Worm (Caenorhabditis elegans) whole organism, L4 larva: ENCODE measurements around the gene srd-12.

Experiments used
- F37D6.2 ChIP-seq: sonication (generic microtip); optimal IDR thresholded peaks from 2 replicates; lab custom pipeline; 2016; ENCODE audit warnings: mild to moderate bottlenecking, missing genetic modification characterization, missing compliant biosample characterization
- F49E8.2 ChIP-seq: sonication (generic microtip); optimal IDR thresholded peaks from 2 replicates; lab custom pipeline; 2016; ENCODE audit warnings: missing compliant biosample characterization, mild to moderate bottlenecking, missing genetic modification characterization, borderline replicate concordance
- Y48G9A.11 ChIP-seq: fragments of 200-800 bp; sonication (Bioruptor generic); IDR thresholded peaks from 2 replicates; pipeline ENCODE4 v1.3.6; 2022; ENCODE audit warnings: missing genetic modification reagents, missing genetic modification characterization, missing compliant biosample characterization
- ZK546.5 ChIP-seq, 2 experiments: sonication (generic microtip); optimal IDR thresholded peaks; 2 replicates each; lab custom pipeline; 2017; ENCODE audit warnings: missing biosample characterization in 2 of 2, missing genetic modification characterization in 2 of 2
- ama-1 ChIP-seq: fragments of 150-350 bp; optimal IDR thresholded peaks from 2 replicates; lab custom pipeline; 2014; ENCODE audit warnings: inconsistent platforms, mixed read lengths
- ceh-20 ChIP-seq: fragments of 200-800 bp; sonication (Bioruptor generic); IDR thresholded peaks from 2 replicates; pipeline ENCODE4 v1.3.6; 2022; ENCODE audit warnings: missing genetic modification reagents, missing genetic modification characterization, missing compliant biosample characterization
- ceh-28 ChIP-seq: fragments of 150-350 bp; optimal IDR thresholded peaks from 2 replicates; lab custom pipeline; 2014; ENCODE audit warnings: missing biosample characterization, missing genetic modification reagents, missing genetic modification characterization
- ceh-32 ChIP-seq: sonication (generic microtip); optimal IDR thresholded peaks from 2 replicates; lab custom pipeline; 2016; ENCODE audit warnings: mild to moderate bottlenecking, missing genetic modification characterization, missing compliant biosample characterization; ENCODE audit not compliant: poor library complexity
- ceh-62 ChIP-seq: sonication (generic microtip); optimal IDR thresholded peaks from 2 replicates; lab custom pipeline; 2017; ENCODE audit warnings: missing biosample characterization, missing genetic modification characterization
- daf-12 ChIP-seq: fragments of 150-350 bp; optimal IDR thresholded peaks from 2 replicates; lab custom pipeline; 2014; ENCODE audit warnings: missing biosample characterization, missing genetic modification reagents, missing genetic modification characterization
- daf-16 ChIP-seq, 3 experiments: sonication (generic microtip); optimal IDR thresholded peaks; 2 replicates each; lab custom pipeline; 2016 to 2017; ENCODE audit warnings: missing genetic modification characterization in 3 of 3, missing genetic modification reagents in 3 of 3, mild to moderate bottlenecking in 2 of 3, missing compliant biosample characterization in 2 of 3, missing biosample characterization in 1 of 3, moderate library complexity in 1 of 3
- daf-8 ChIP-seq: fragments of 200-800 bp; sonication (Bioruptor generic); IDR thresholded peaks from 2 replicates; pipeline ENCODE4 v1.3.6; 2022; ENCODE audit warnings: missing genetic modification characterization, missing compliant biosample characterization
- dmd-6 ChIP-seq: fragments of 200-800 bp; sonication (Bioruptor generic); IDR thresholded peaks from 2 replicates; pipeline ENCODE4 v1.3.6; 2022; ENCODE audit warnings: missing genetic modification reagents, missing genetic modification characterization, missing compliant biosample characterization
- dpl-1 ChIP-seq: fragments of 150-350 bp; optimal IDR thresholded peaks from 2 replicates; lab custom pipeline; 2014; ENCODE audit warnings: missing biosample characterization, missing genetic modification reagents, missing genetic modification characterization
- duxl-1 ChIP-seq: sonication (generic microtip); optimal IDR thresholded peaks from 2 replicates; lab custom pipeline; 2016; ENCODE audit warnings: mild to moderate bottlenecking, missing genetic modification characterization, moderate library complexity, missing compliant biosample characterization; ENCODE audit not compliant: poor library complexity
- egl-27 ChIP-seq: sonication (generic microtip); optimal IDR thresholded peaks from 3 replicates; lab custom pipeline; 2017; ENCODE audit warnings: missing biosample characterization, missing genetic modification reagents, missing genetic modification characterization
- egl-43 ChIP-seq: fragments of 200-800 bp; sonication (Bioruptor generic); IDR thresholded peaks from 2 replicates; pipeline ENCODE4 v1.3.6; 2022; ENCODE audit warnings: missing genetic modification reagents, missing genetic modification characterization, missing compliant biosample characterization
- fkh-10 ChIP-seq: fragments of 150-350 bp; optimal IDR thresholded peaks from 2 replicates; lab custom pipeline; 2014; ENCODE audit warnings: missing biosample characterization, missing genetic modification reagents, missing genetic modification characterization
- fos-1 ChIP-seq: fragments of 150-350 bp; optimal IDR thresholded peaks from 2 replicates; lab custom pipeline; 2014; ENCODE audit warnings: missing biosample characterization, missing genetic modification characterization
- hlh-11 ChIP-seq: fragments of 200-800 bp; sonication (Bioruptor generic); optimal IDR thresholded peaks from 2 replicates; lab custom pipeline; 2018; ENCODE audit warnings: mild to moderate bottlenecking, missing genetic modification characterization, missing compliant biosample characterization
- jun-1 ChIP-seq: fragments of 150-350 bp; optimal IDR thresholded peaks from 2 replicates; lab custom pipeline; 2014; ENCODE audit warnings: missing biosample characterization, missing genetic modification reagents, missing genetic modification characterization
- lin-1 ChIP-seq: fragments of 200-800 bp; sonication (Bioruptor generic); IDR thresholded peaks from 2 replicates; pipeline ENCODE4 v1.3.6; 2022; ENCODE audit warnings: missing genetic modification reagents, missing genetic modification characterization, missing compliant biosample characterization
- lin-13 ChIP-seq: fragments of 150-350 bp; optimal IDR thresholded peaks from 2 replicates; lab custom pipeline; 2014; ENCODE audit warnings: missing biosample characterization, missing genetic modification reagents, missing genetic modification characterization
- lin-15B ChIP-seq: fragments of 150-350 bp; sonication (generic microtip); optimal IDR thresholded peaks from 3 replicates; lab custom pipeline; 2014; ENCODE audit warnings: missing biosample characterization, missing genetic modification characterization
- lin-29 ChIP-seq: fragments of 200-800 bp; sonication (Bioruptor generic); IDR thresholded peaks from 2 replicates; pipeline ENCODE4 v1.3.6; 2022; ENCODE audit warnings: missing genetic modification reagents, missing genetic modification characterization, missing compliant biosample characterization
- lin-39 ChIP-seq: fragments of 150-350 bp; optimal IDR thresholded peaks from 2 replicates; lab custom pipeline; 2014; ENCODE audit warnings: missing biosample characterization, missing genetic modification reagents, missing genetic modification characterization
- lsy-2 ChIP-seq, 2 experiments: fragments of 150-350 bp in 1 of 2; sonication (generic microtip) in 1 of 2; optimal IDR thresholded peaks; 2 replicates each; lab custom pipeline; 2014 to 2017; ENCODE audit warnings: missing biosample characterization in 2 of 2, missing genetic modification characterization in 2 of 2
- madf-5 ChIP-seq, 2 experiments: fragments of 200-800 bp; sonication (Bioruptor generic); IDR thresholded peaks; 2 replicates each; pipeline ENCODE4 v1.3.6; 2022; ENCODE audit warnings: missing compliant biosample characterization in 2 of 2, missing genetic modification characterization in 2 of 2
- mep-1 ChIP-seq: fragments of 150-350 bp; sonication (generic microtip); optimal IDR thresholded peaks from 3 replicates; lab custom pipeline; 2014; ENCODE audit warnings: missing biosample characterization, missing genetic modification characterization
- nhr-102 ChIP-seq: sonication (generic microtip); optimal IDR thresholded peaks from 2 replicates; lab custom pipeline; 2016; ENCODE audit warnings: mild to moderate bottlenecking, missing genetic modification characterization, moderate library complexity, missing compliant biosample characterization
- nhr-11 ChIP-seq: fragments of 150-350 bp; optimal IDR thresholded peaks from 2 replicates; lab custom pipeline; 2014; ENCODE audit warnings: missing biosample characterization, missing genetic modification characterization
- nhr-111 ChIP-seq: fragments of 200-800 bp; sonication (Bioruptor generic); optimal IDR thresholded peaks from 2 replicates; lab custom pipeline; 2018; ENCODE audit warnings: mild to moderate bottlenecking, missing genetic modification characterization, missing compliant biosample characterization
- nhr-237 ChIP-seq: sonication (generic microtip); optimal IDR thresholded peaks from 2 replicates; lab custom pipeline; 2017; ENCODE audit warnings: missing biosample characterization, missing genetic modification characterization
- nhr-28 ChIP-seq: fragments of 150-350 bp; optimal IDR thresholded peaks from 2 replicates; lab custom pipeline; 2014; ENCODE audit warnings: missing biosample characterization, missing genetic modification characterization
- nhr-42 ChIP-seq: fragments of 200-800 bp; sonication (Bioruptor generic); IDR thresholded peaks from 2 replicates; pipeline ENCODE4 v1.3.6; 2022; ENCODE audit warnings: missing genetic modification characterization, missing compliant biosample characterization
- nhr-48 ChIP-seq: sonication (generic microtip); optimal IDR thresholded peaks from 2 replicates; lab custom pipeline; 2016; ENCODE audit warnings: mild to moderate bottlenecking, missing genetic modification characterization, missing compliant biosample characterization
- nhr-6 ChIP-seq: fragments of 150-350 bp; optimal IDR thresholded peaks from 2 replicates; lab custom pipeline; 2014; ENCODE audit warnings: missing biosample characterization, missing genetic modification characterization
- nhr-76 ChIP-seq: fragments of 150-350 bp; optimal IDR thresholded peaks from 2 replicates; lab custom pipeline; 2014; ENCODE audit warnings: missing biosample characterization, missing genetic modification characterization
- pha-4 ChIP-seq, 2 experiments: fragments of 150-350 bp in 1 of 2; fragments of 200-800 bp in 1 of 2; sonication (Bioruptor generic) in 1 of 2; IDR thresholded peaks in 1 of 2; optimal IDR thresholded peaks in 1 of 2; 2 replicates each; pipeline versions ENCODE4 v1.3.6 to Lab custom; 2014 to 2022; ENCODE audit warnings: missing genetic modification characterization in 2 of 2, missing genetic modification reagents in 2 of 2, missing biosample characterization in 1 of 2, missing compliant biosample characterization in 1 of 2
- pqm-1 ChIP-seq: sonication (generic microtip); optimal IDR thresholded peaks from 2 replicates; lab custom pipeline; 2017; ENCODE audit warnings: missing biosample characterization, missing genetic modification characterization
- rbr-2 ChIP-seq: sonication (generic microtip); optimal IDR thresholded peaks from 2 replicates; lab custom pipeline; 2016; ENCODE audit warnings: missing genotype, missing genetic modification characterization, missing compliant biosample characterization
- sdz-12 ChIP-seq: fragments of 200-800 bp; sonication (Bioruptor generic); optimal IDR thresholded peaks from 2 replicates; lab custom pipeline; 2018; ENCODE audit warnings: mild to moderate bottlenecking, missing genetic modification characterization, missing compliant biosample characterization
- skn-1 ChIP-seq: fragments of 150-350 bp; optimal IDR thresholded peaks from 2 replicates; lab custom pipeline; 2014; ENCODE audit warnings: missing biosample characterization, missing genetic modification characterization
- snpc-4 ChIP-seq: fragments of 150-350 bp; optimal IDR thresholded peaks from 2 replicates; lab custom pipeline; 2014; ENCODE audit warnings: missing biosample characterization, missing genetic modification characterization
- spr-3 ChIP-seq: fragments of 200-800 bp; sonication (Bioruptor generic); optimal IDR thresholded peaks from 2 replicates; lab custom pipeline; 2018; ENCODE audit warnings: mild to moderate bottlenecking, missing genetic modification characterization, missing compliant biosample characterization
- tra-1 ChIP-seq: fragments of 200-800 bp; sonication (Bioruptor generic); IDR thresholded peaks from 2 replicates; pipeline ENCODE4 v1.3.6; 2022; ENCODE audit warnings: missing genetic modification reagents, missing genetic modification characterization, missing compliant biosample characterization
- unc-39 ChIP-seq: sonication (generic microtip); optimal IDR thresholded peaks from 2 replicates; lab custom pipeline; 2017; ENCODE audit warnings: missing biosample characterization, missing genetic modification characterization
- vab-7 ChIP-seq: fragments of 200-800 bp; sonication (Bioruptor generic); IDR thresholded peaks from 2 replicates; pipeline ENCODE4 v1.3.6; 2022; ENCODE audit warnings: missing genetic modification reagents, missing genetic modification characterization, missing compliant biosample characterization
- zfp-2 ChIP-seq: sonication (generic microtip); optimal IDR thresholded peaks from 2 replicates; lab custom pipeline; 2016; ENCODE audit warnings: mild to moderate bottlenecking, missing genetic modification characterization, missing compliant biosample characterization
- zip-2 ChIP-seq: fragments of 150-350 bp; optimal IDR thresholded peaks from 2 replicates; lab custom pipeline; 2014; ENCODE audit warnings: missing biosample characterization, missing genetic modification characterization
- ztf-11 ChIP-seq: fragments of 150-350 bp; optimal IDR thresholded peaks from 2 replicates; lab custom pipeline; 2014; ENCODE audit warnings: missing biosample characterization, missing genetic modification characterization
- ztf-7 ChIP-seq: fragments of 150-350 bp; optimal IDR thresholded peaks from 2 replicates; lab custom pipeline; 2014; ENCODE audit warnings: missing biosample characterization, missing genetic modification characterization

Gene srd-12

ce11 chrIV:5591134-5591533, 38.9 kb downstream of the srd-12 start (continued):
- no peak for TF ChIP-seq fkh-10
- no peak for TF ChIP-seq sdz-12
- TF ChIP-seq fos-1 (tag; lab: Kevin White, UChicago), result no peak
- peak; percentile 5 for TF ChIP-seq snpc-4 (tag; lab: Kevin White, UChicago)
- no peak for TF ChIP-seq vab-7 (GFP tag; lab: Robert Waterston, UW)
- TF ChIP-seq F49E8.2, result no peak
- TF ChIP-seq ztf-7 (tag; lab: Kevin White, UChicago), result no peak
- TF ChIP-seq daf-16 (GFP tag; optimal IDR thresholded peaks at IDR 0.05; lab: Kevin White, UChicago), result peak; percentile 92 to 95
- TF ChIP-seq daf-16 (tag; optimal IDR thresholded peaks at IDR 0.05; lab: Kevin White, UChicago), result peak; percentile 99
- no peak for TF ChIP-seq ceh-32 (tag; lab: Kevin White, UChicago)
- no peak for TF ChIP-seq egl-43 (GFP tag; lab: Robert Waterston, UW)
- TF ChIP-seq zip-2 (tag; lab: Kevin White, UChicago), result no peak
- TF ChIP-seq Y48G9A.11 (GFP tag; lab: Robert Waterston, UW), result no peak
- peak; percentile 77 for TF ChIP-seq nhr-102 (tag; lab: Kevin White, UChicago)
- TF ChIP-seq ceh-62 (tag; lab: Kevin White, UChicago), result no peak
- peak in 1 of 2 experiments; percentile 84 for TF ChIP-seq lsy-2 (tag; optimal IDR thresholded peaks at IDR 0.05; lab: Kevin White, UChicago)
- peak; percentile 98 for TF ChIP-seq hlh-11 (tag; lab: Kevin White, UChicago)
- TF ChIP-seq unc-39 (tag; lab: Kevin White, UChicago), result no peak
- no peak for TF ChIP-seq ceh-28 (tag; lab: Kevin White, UChicago)
- TF ChIP-seq spr-3 (GFP tag; lab: Kevin White, UChicago), result no peak
- no peak for TF ChIP-seq lin-39 (tag; lab: Kevin White, UChicago)
- TF ChIP-seq lin-1 (GFP tag; lab: Robert Waterston, UW), result peak; percentile 92
- peak; percentile 37 for TF ChIP-seq nhr-6 (tag; lab: Kevin White, UChicago)
- TF ChIP-seq pha-4 (GFP tag; IDR thresholded peaks at IDR 0.05; lab: Robert Waterston, UW), result no peak; the same call in 1 of the 2 replicates
- peak; percentile 76 for TF ChIP-seq pha-4 (tag; optimal IDR thresholded peaks at IDR 0.05; lab: Kevin White, UChicago)
- TF ChIP-seq skn-1 (tag; lab: Kevin White, UChicago), result no peak
- TF ChIP-seq ceh-20 (GFP tag; lab: Robert Waterston, UW), result peak; percentile 69; the same call in 1 of the 2 replicates
- peak; percentile 99 for TF ChIP-seq dmd-6 (GFP tag; lab: Robert Waterston, UW)
- TF ChIP-seq daf-8 (GFP tag; lab: Robert Waterston, UW), result no peak
- no peak for TF ChIP-seq madf-5 (GFP tag; IDR thresholded peaks at IDR 0.05; lab: Robert Waterston, UW)
- TF ChIP-seq rbr-2 (tag; lab: Kevin White, UChicago), result no peak
- TF ChIP-seq lin-13 (GFP tag; lab: Kevin White, UChicago), result peak; percentile 48
- no peak for TF ChIP-seq egl-27 (tag; lab: Kevin White, UChicago)
- peak; percentile 31 for TF ChIP-seq jun-1 (tag; lab: Kevin White, UChicago)
- peak; percentile 94 for TF ChIP-seq nhr-28 (tag; lab: Kevin White, UChicago)
- peak; percentile 61 for TF ChIP-seq nhr-76 (tag; lab: Kevin White, UChicago)
- TF ChIP-seq duxl-1, result no peak
- TF ChIP-seq lin-29 (GFP tag; lab: Robert Waterston, UW), result no peak
- no peak for TF ChIP-seq nhr-42
- TF ChIP-seq nhr-11, result peak; percentile 85
- TF ChIP-seq pqm-1, result peak; percentile 75
- no peak for TF ChIP-seq zfp-2 (tag; lab: Kevin White, UChicago)
- no peak for TF ChIP-seq nhr-111 (GFP tag; lab: Kevin White, UChicago)
- no peak for TF ChIP-seq F37D6.2 (tag; lab: Kevin White, UChicago)
- TF ChIP-seq tra-1, result peak; percentile 91
- peak; percentile 79 for TF ChIP-seq mep-1 (tag; lab: Kevin White, UChicago)
- TF ChIP-seq ztf-11 (tag; lab: Kevin White, UChicago), result no peak
- TF ChIP-seq ZK546.5 (tag; optimal IDR thresholded peaks at IDR 0.05; lab: Kevin White, UChicago), result no peak
- TF ChIP-seq lin-15B (tag; lab: Kevin White, UChicago), result no peak
- no peak for TF ChIP-seq dpl-1
- peak; percentile 36 for TF ChIP-seq ama-1 (lab: Kevin White, UChicago)
- no peak for TF ChIP-seq nhr-237 (tag; lab: Kevin White, UChicago)
- TF ChIP-seq daf-12, result no peak
- TF ChIP-seq nhr-48 (tag; lab: Kevin White, UChicago), result peak; percentile 89
